Worm (Caenorhabditis elegans) whole organism, L4 larva: ENCODE measurements around the gene unc-25.

ENCODE experiments used
- F10B5.3 ChIP-seq: sonication (generic microtip); optimal IDR thresholded peaks from 2 replicates; lab custom pipeline; 2016; ENCODE audit warnings: mild to moderate bottlenecking, missing genetic modification characterization, missing compliant biosample characterization
- F44E2.7 ChIP-seq: fragments of 200-800 bp; sonication (Bioruptor generic); IDR thresholded peaks from 2 replicates; pipeline ENCODE4 v2.1.2; 2022; ENCODE audit warnings: missing genetic modification characterization, missing compliant biosample characterization
- T20F7.1 ChIP-seq: fragments of 200-800 bp; sonication (Bioruptor generic); optimal IDR thresholded peaks from 2 replicates; lab custom pipeline; 2018; ENCODE audit warnings: mild to moderate bottlenecking, missing genetic modification characterization, missing compliant biosample characterization
- Y48G9A.11 ChIP-seq: fragments of 200-800 bp; sonication (Bioruptor generic); IDR thresholded peaks from 2 replicates; pipeline ENCODE4 v1.3.6; 2022; ENCODE audit warnings: missing genetic modification reagents, missing genetic modification characterization, missing compliant biosample characterization
- Y75B8A.6 ChIP-seq: fragments of 200-800 bp; sonication (Bioruptor generic); IDR thresholded peaks from 2 replicates; pipeline ENCODE4 v1.3.6; 2022; ENCODE audit warnings: missing genetic modification reagents, missing genetic modification characterization, missing compliant biosample characterization
- ZK337.2 ChIP-seq: fragments of 200-800 bp; sonication (Bioruptor generic); IDR thresholded peaks from 2 replicates; pipeline ENCODE4 v1.3.6; 2022; ENCODE audit warnings: missing genetic modification reagents, missing genetic modification characterization, missing compliant biosample characterization
- ZK546.5 ChIP-seq, 2 experiments: sonication (generic microtip); optimal IDR thresholded peaks; 2 replicates each; lab custom pipeline; 2017; ENCODE audit warnings: missing biosample characterization in 2 of 2, missing genetic modification characterization in 2 of 2
- aly-2 ChIP-seq: sonication (generic microtip); optimal IDR thresholded peaks from 2 replicates; lab custom pipeline; 2018; ENCODE audit warnings: missing biosample characterization, missing genetic modification characterization
- attf-4 ChIP-seq: sonication (generic microtip); optimal IDR thresholded peaks from 3 replicates; lab custom pipeline; 2017; ENCODE audit warnings: missing biosample characterization, missing genetic modification characterization
- ceh-32 ChIP-seq: sonication (generic microtip); optimal IDR thresholded peaks from 2 replicates; lab custom pipeline; 2016; ENCODE audit warnings: mild to moderate bottlenecking, missing genetic modification characterization, missing compliant biosample characterization; ENCODE audit not compliant: poor library complexity
- ceh-62 ChIP-seq: sonication (generic microtip); optimal IDR thresholded peaks from 2 replicates; lab custom pipeline; 2017; ENCODE audit warnings: missing biosample characterization, missing genetic modification characterization
- ceh-82 ChIP-seq: sonication (generic microtip); optimal IDR thresholded peaks from 2 replicates; lab custom pipeline; 2017; ENCODE audit warnings: missing biosample characterization, missing genetic modification characterization
- cey-2 ChIP-seq: sonication (generic microtip); optimal IDR thresholded peaks from 3 replicates; lab custom pipeline; 2017; ENCODE audit warnings: missing genetic modification characterization, mild to moderate bottlenecking, missing compliant biosample characterization, antibody characterized with exemption, borderline replicate concordance; ENCODE audit not compliant: insufficient read depth
- daf-8 ChIP-seq: fragments of 200-800 bp; sonication (Bioruptor generic); IDR thresholded peaks from 2 replicates; pipeline ENCODE4 v1.3.6; 2022; ENCODE audit warnings: missing genetic modification characterization, missing compliant biosample characterization
- dmd-8 ChIP-seq: fragments of 200-800 bp; sonication (Bioruptor generic); IDR thresholded peaks from 2 replicates; pipeline ENCODE4 v1.3.6; 2022; ENCODE audit warnings: missing genetic modification characterization, missing compliant biosample characterization
- dmd-9 ChIP-seq: fragments of 200-800 bp; sonication (Bioruptor generic); IDR thresholded peaks from 2 replicates; pipeline ENCODE4 v1.3.6; 2022; ENCODE audit warnings: missing genetic modification reagents, missing genetic modification characterization, missing compliant biosample characterization
- dpl-1 ChIP-seq: fragments of 150-350 bp; optimal IDR thresholded peaks from 2 replicates; lab custom pipeline; 2014; ENCODE audit warnings: missing biosample characterization, missing genetic modification reagents, missing genetic modification characterization
- dve-1 ChIP-seq: sonication (generic microtip); optimal IDR thresholded peaks from 2 replicates; lab custom pipeline; 2017; ENCODE audit warnings: antibody characterized with exemption, mild to moderate bottlenecking, missing genetic modification characterization, missing compliant biosample characterization; ENCODE audit not compliant: insufficient read depth
- fkh-10 ChIP-seq: fragments of 150-350 bp; optimal IDR thresholded peaks from 2 replicates; lab custom pipeline; 2014; ENCODE audit warnings: missing biosample characterization, missing genetic modification reagents, missing genetic modification characterization
- hmg-1.1 ChIP-seq: fragments of 200-800 bp; sonication (Bioruptor generic); IDR thresholded peaks from 2 replicates; pipeline ENCODE4 v1.3.6; 2022; ENCODE audit warnings: missing genetic modification reagents, missing genetic modification characterization, missing compliant biosample characterization
- jun-1 ChIP-seq: fragments of 150-350 bp; optimal IDR thresholded peaks from 2 replicates; lab custom pipeline; 2014; ENCODE audit warnings: missing biosample characterization, missing genetic modification reagents, missing genetic modification characterization
- lin-38 ChIP-seq: fragments of 200-800 bp; sonication (Bioruptor generic); IDR thresholded peaks from 2 replicates; pipeline ENCODE4 v1.3.6; 2022; ENCODE audit warnings: missing genetic modification reagents, missing genetic modification characterization, missing compliant biosample characterization
- lir-3 ChIP-seq: sonication (generic microtip); optimal IDR thresholded peaks from 2 replicates; lab custom pipeline; 2016; ENCODE audit warnings: mild to moderate bottlenecking, missing genetic modification characterization, missing compliant biosample characterization
- lsy-2 ChIP-seq, 2 experiments: fragments of 150-350 bp in 1 of 2; sonication (generic microtip) in 1 of 2; optimal IDR thresholded peaks; 2 replicates each; lab custom pipeline; 2014 to 2017; ENCODE audit warnings: missing biosample characterization in 2 of 2, missing genetic modification characterization in 2 of 2
- mdl-1 ChIP-seq, 2 experiments: fragments of 150-350 bp in 1 of 2; sonication (generic microtip) in 1 of 2; optimal IDR thresholded peaks; 2 replicates each; lab custom pipeline; 2014 to 2017; ENCODE audit warnings: missing biosample characterization in 2 of 2, missing genetic modification characterization in 2 of 2
- mdt-29 ChIP-seq: fragments of 200-800 bp; sonication (Bioruptor generic); IDR thresholded peaks from 2 replicates; pipeline ENCODE4 v1.3.6; 2022; ENCODE audit warnings: missing genetic modification reagents, missing genetic modification characterization, missing compliant biosample characterization
- mep-1 ChIP-seq: fragments of 150-350 bp; sonication (generic microtip); optimal IDR thresholded peaks from 3 replicates; lab custom pipeline; 2014; ENCODE audit warnings: missing biosample characterization, missing genetic modification characterization
- mes-2 ChIP-seq: sonication (generic microtip); optimal IDR thresholded peaks from 2 replicates; lab custom pipeline; 2016; ENCODE audit warnings: missing genotype, mild to moderate bottlenecking, missing genetic modification characterization, missing compliant biosample characterization; ENCODE audit not compliant: poor library complexity, severe bottlenecking
- mxl-3 ChIP-seq: fragments of 200-800 bp; sonication (Bioruptor generic); optimal IDR thresholded peaks from 2 replicates; lab custom pipeline; 2018; ENCODE audit warnings: mild to moderate bottlenecking, missing genetic modification characterization, missing compliant biosample characterization
- nhr-102 ChIP-seq: sonication (generic microtip); optimal IDR thresholded peaks from 2 replicates; lab custom pipeline; 2016; ENCODE audit warnings: mild to moderate bottlenecking, missing genetic modification characterization, moderate library complexity, missing compliant biosample characterization
- nhr-11 ChIP-seq: fragments of 150-350 bp; optimal IDR thresholded peaks from 2 replicates; lab custom pipeline; 2014; ENCODE audit warnings: missing biosample characterization, missing genetic modification characterization
- nhr-111 ChIP-seq: fragments of 200-800 bp; sonication (Bioruptor generic); optimal IDR thresholded peaks from 2 replicates; lab custom pipeline; 2018; ENCODE audit warnings: mild to moderate bottlenecking, missing genetic modification characterization, missing compliant biosample characterization
- nhr-237 ChIP-seq: sonication (generic microtip); optimal IDR thresholded peaks from 2 replicates; lab custom pipeline; 2017; ENCODE audit warnings: missing biosample characterization, missing genetic modification characterization
- nhr-41 ChIP-seq: fragments of 200-800 bp; sonication (Bioruptor generic); IDR thresholded peaks from 2 replicates; pipeline ENCODE4 v1.3.6; 2022; ENCODE audit warnings: missing genetic modification reagents, missing genetic modification characterization, missing compliant biosample characterization
- nhr-42 ChIP-seq: fragments of 200-800 bp; sonication (Bioruptor generic); IDR thresholded peaks from 2 replicates; pipeline ENCODE4 v1.3.6; 2022; ENCODE audit warnings: missing genetic modification characterization, missing compliant biosample characterization
- nhr-76 ChIP-seq: fragments of 150-350 bp; optimal IDR thresholded peaks from 2 replicates; lab custom pipeline; 2014; ENCODE audit warnings: missing biosample characterization, missing genetic modification characterization
- rbr-2 ChIP-seq: sonication (generic microtip); optimal IDR thresholded peaks from 2 replicates; lab custom pipeline; 2016; ENCODE audit warnings: missing genotype, missing genetic modification characterization, missing compliant biosample characterization
- saeg-2 ChIP-seq: fragments of 200-800 bp; sonication (Bioruptor generic); IDR thresholded peaks from 2 replicates; pipeline ENCODE4 v1.3.6; 2022; ENCODE audit warnings: missing genetic modification reagents, missing genetic modification characterization, missing compliant biosample characterization
- set-16 ChIP-seq: fragments of 200-800 bp; sonication (Bioruptor generic); IDR thresholded peaks from 2 replicates; pipeline ENCODE4 v1.3.6; 2022; ENCODE audit warnings: missing genetic modification reagents, missing genetic modification characterization, missing compliant biosample characterization
- skn-1 ChIP-seq: fragments of 150-350 bp; optimal IDR thresholded peaks from 2 replicates; lab custom pipeline; 2014; ENCODE audit warnings: missing biosample characterization, missing genetic modification characterization
- snpc-1.2 ChIP-seq: fragments of 200-800 bp; sonication (Bioruptor generic); IDR thresholded peaks from 2 replicates; pipeline ENCODE4 v1.3.6; 2022; ENCODE audit warnings: missing genetic modification reagents, missing genetic modification characterization, missing compliant biosample characterization
- snpc-4 ChIP-seq: fragments of 150-350 bp; optimal IDR thresholded peaks from 2 replicates; lab custom pipeline; 2014; ENCODE audit warnings: missing biosample characterization, missing genetic modification characterization
- spr-1 ChIP-seq: sonication (generic microtip); optimal IDR thresholded peaks from 2 replicates; lab custom pipeline; 2016; ENCODE audit warnings: mild to moderate bottlenecking, missing genetic modification characterization, missing compliant biosample characterization
- tag-97 ChIP-seq: fragments of 200-800 bp; sonication (Bioruptor generic); IDR thresholded peaks from 2 replicates; pipeline ENCODE4 v1.3.6; 2022; ENCODE audit warnings: missing genetic modification characterization, missing compliant biosample characterization
- unc-130 ChIP-seq: sonication (generic microtip); optimal IDR thresholded peaks from 2 replicates; lab custom pipeline; 2016; ENCODE audit warnings: missing genetic modification reagents, missing genetic modification characterization, missing compliant biosample characterization
- unc-62 ChIP-seq, 3 experiments: fragments of 150-350 bp in 1 of 3; sonication (generic microtip); optimal IDR thresholded peaks in 2 of 3; peaks in 1 of 3; 1 replicate in 1 of 3; 2 replicates in 2 of 3; lab custom pipeline; 2014 to 2017; ENCODE audit warnings: missing biosample characterization in 3 of 3, missing genetic modification characterization in 3 of 3, missing genetic modification reagents in 3 of 3, missing genotype in 1 of 3
- zag-1 ChIP-seq: fragments of 150-350 bp; optimal IDR thresholded peaks from 2 replicates; lab custom pipeline; 2014; ENCODE audit warnings: missing biosample characterization, missing genetic modification characterization
- zfp-3 ChIP-seq: fragments of 200-800 bp; sonication (Bioruptor generic); conservative IDR thresholded peaks from 2 replicates; pipeline ENCODE4 v1.3.6; 2022; ENCODE audit warnings: missing genetic modification reagents, missing genetic modification characterization, missing compliant biosample characterization
- zip-11 ChIP-seq: fragments of 200-800 bp; sonication (Bioruptor generic); IDR thresholded peaks from 2 replicates; pipeline ENCODE4 v1.3.6; 2022; ENCODE audit warnings: missing genetic modification characterization, missing compliant biosample characterization
- ztf-7 ChIP-seq: fragments of 150-350 bp; optimal IDR thresholded peaks from 2 replicates; lab custom pipeline; 2014; ENCODE audit warnings: missing biosample characterization, missing genetic modification characterization

Gene unc-25

DNA sequence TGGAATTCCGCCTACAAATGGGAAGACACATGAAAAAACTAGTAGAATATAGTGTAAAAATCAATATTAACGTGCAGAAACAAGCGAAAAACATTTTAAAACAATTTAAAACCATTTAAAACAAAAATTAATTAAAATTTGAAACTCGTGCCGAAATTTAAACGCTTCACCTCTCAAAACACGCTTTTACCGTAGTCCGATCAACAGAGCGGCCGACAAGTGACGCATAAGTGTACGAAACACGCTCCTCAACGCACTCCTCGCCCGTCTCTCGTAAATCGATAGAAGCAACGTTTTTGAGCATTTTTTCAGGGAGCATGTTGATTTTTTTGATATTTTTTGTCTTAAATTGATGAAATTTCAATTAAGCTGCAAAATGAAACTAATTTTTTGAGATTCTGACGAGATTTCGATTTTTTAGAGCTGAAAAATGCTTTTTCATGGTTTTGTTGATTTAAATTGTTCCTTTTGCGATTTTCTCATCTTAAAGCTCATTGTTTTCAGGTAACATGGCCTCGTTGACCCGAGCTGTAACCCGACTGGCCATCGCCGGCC lies 37.4 kb upstream of the unc-25 start, which contains the start of gene cox-5A (continued):
- TF ChIP-seq unc-62 (GFP tag; optimal IDR thresholded peaks at IDR 0.05 in 1 of 2; lab: Kevin White, UChicago) = peak in 1 of 2 experiments; percentile 100
- TF ChIP-seq unc-62 (tag; optimal IDR thresholded peaks at IDR 0.05; lab: Kevin White, UChicago) = no peak
- peak; percentile 97 for TF ChIP-seq saeg-2 (GFP tag; lab: Robert Waterston, UW)
- TF ChIP-seq attf-4 (tag; lab: Kevin White, UChicago) = peak; percentile 54
- TF ChIP-seq ceh-62 (tag; lab: Kevin White, UChicago) = peak; percentile 26
- TF ChIP-seq rbr-2 (tag; lab: Kevin White, UChicago) = peak; percentile 99
- TF ChIP-seq nhr-11 = peak; percentile 98
- peak; percentile 90 for TF ChIP-seq Y48G9A.11 (GFP tag; lab: Robert Waterston, UW)
- TF ChIP-seq dmd-8 (GFP tag; lab: Robert Waterston, UW) = no peak
- 0 out of 2 replicates have a peak, but pooled peaks have one; percentile 59 for TF ChIP-seq tag-97 (GFP tag; lab: Robert Waterston, UW)
- no peak for TF ChIP-seq T20F7.1 (GFP tag; lab: Kevin White, UChicago)
- peak; percentile 100 for TF ChIP-seq dve-1 (tag; lab: Kevin White, UChicago)
- TF ChIP-seq snpc-1.2 (GFP tag; lab: Robert Waterston, UW) = peak; percentile 88
- TF ChIP-seq mxl-3 (GFP tag; lab: Kevin White, UChicago) = peak; percentile 90
- TF ChIP-seq Y75B8A.6 = peak; percentile 94
- TF ChIP-seq mdt-29 (GFP tag; lab: Robert Waterston, UW) = peak; percentile 96
- peak; percentile 99 for TF ChIP-seq fkh-10 (GFP tag; lab: Kevin White, UChicago)
- peak; percentile 80 for TF ChIP-seq zag-1
- peak; percentile 83 for TF ChIP-seq cey-2 (tag; lab: Kevin White, UChicago)
- peak; percentile 81 for TF ChIP-seq nhr-76 (tag; lab: Kevin White, UChicago)
- peak; percentile 98 for TF ChIP-seq nhr-102 (tag; lab: Kevin White, UChicago)
- TF ChIP-seq lsy-2 (tag; optimal IDR thresholded peaks at IDR 0.05; lab: Kevin White, UChicago) = peak; percentile 100
- peak; percentile 95 for TF ChIP-seq F10B5.3 (tag; lab: Kevin White, UChicago)
- TF ChIP-seq skn-1 (tag; lab: Kevin White, UChicago) = peak; percentile 88
- TF ChIP-seq ztf-7 (tag; lab: Kevin White, UChicago) = peak; percentile 95
- TF ChIP-seq lir-3 (tag; lab: Kevin White, UChicago) = peak; percentile 78
- peak; percentile 97 for TF ChIP-seq spr-1 (tag; lab: Kevin White, UChicago)
- TF ChIP-seq ZK337.2 (GFP tag; lab: Robert Waterston, UW) = peak; percentile 77
- peak; percentile 67 for TF ChIP-seq snpc-4
- no peak for TF ChIP-seq ceh-82 (tag; lab: Kevin White, UChicago)
- no peak for TF ChIP-seq daf-8
- TF ChIP-seq jun-1 = peak; percentile 97
- peak; percentile 100 for TF ChIP-seq dpl-1 (GFP tag; lab: Kevin White, UChicago)
- TF ChIP-seq ZK546.5 (tag; optimal IDR thresholded peaks at IDR 0.05; lab: Kevin White, UChicago) = peak in 1 of 2 experiments; percentile 76
- TF ChIP-seq nhr-237 = peak; percentile 66
- TF ChIP-seq lin-38 = peak; percentile 96
- TF ChIP-seq zfp-3 (GFP tag; lab: Robert Waterston, UW) = peak; percentile 99
- peak; percentile 63 for TF ChIP-seq set-16 (GFP tag; lab: Robert Waterston, UW)
- peak; percentile 98 for TF ChIP-seq nhr-42 (GFP tag; lab: Robert Waterston, UW)
- TF ChIP-seq hmg-1.1 (GFP tag; lab: Robert Waterston, UW) = peak; percentile 100
- TF ChIP-seq mdl-1 (tag; optimal IDR thresholded peaks at IDR 0.05; lab: Kevin White, UChicago) = peak; percentile 47 to 91
- peak; percentile 92; the same call in 1 of the 2 replicates for TF ChIP-seq F44E2.7 (GFP tag; lab: Robert Waterston, UW)
- TF ChIP-seq unc-130 = peak; percentile 95
- peak; percentile 63 for TF ChIP-seq nhr-111
- TF ChIP-seq mes-2 (tag; lab: Kevin White, UChicago) = peak; percentile 98
- peak; percentile 99 for TF ChIP-seq mep-1 (tag; lab: Kevin White, UChicago)
- TF ChIP-seq zip-11 (GFP tag; lab: Robert Waterston, UW) = no peak
- peak; percentile 85 for TF ChIP-seq ceh-32 (tag; lab: Kevin White, UChicago)
- TF ChIP-seq aly-2 (tag; lab: Kevin White, UChicago) = no peak
- peak; percentile 91 for TF ChIP-seq nhr-41
- peak; percentile 99 for TF ChIP-seq dmd-9
